Worm (Caenorhabditis elegans) whole organism, L4 larva: Measurements from ENCODE around the gene vha-7.
A peak's percentile ranks its signal among the peaks of the same experiment; 100 is the strongest.

Experiments
- F10B5.3 ChIP-seq: sonication (generic microtip); optimal IDR thresholded peaks from 2 replicates; lab custom pipeline; 2016; ENCODE audit warnings: mild to moderate bottlenecking, missing genetic modification characterization, missing compliant biosample characterization
- F26F4.8 ChIP-seq: fragments of 200-800 bp; sonication (Bioruptor generic); conservative IDR thresholded peaks from 2 replicates; pipeline ENCODE4 v1.3.6; 2022; ENCODE audit warnings: missing genetic modification characterization, missing compliant biosample characterization
- F37D6.2 ChIP-seq: sonication (generic microtip); optimal IDR thresholded peaks from 2 replicates; lab custom pipeline; 2016; ENCODE audit warnings: mild to moderate bottlenecking, missing genetic modification characterization, missing compliant biosample characterization
- Y105C5A.15 ChIP-seq: fragments of 200-800 bp; sonication (Bioruptor generic); IDR thresholded peaks from 2 replicates; pipeline ENCODE4 v1.3.6; 2022; ENCODE audit warnings: missing genetic modification characterization, missing compliant biosample characterization
- Y48G9A.11 ChIP-seq: fragments of 200-800 bp; sonication (Bioruptor generic); IDR thresholded peaks from 2 replicates; pipeline ENCODE4 v1.3.6; 2022; ENCODE audit warnings: missing genetic modification reagents, missing genetic modification characterization, missing compliant biosample characterization
- ZK337.2 ChIP-seq: fragments of 200-800 bp; sonication (Bioruptor generic); IDR thresholded peaks from 2 replicates; pipeline ENCODE4 v1.3.6; 2022; ENCODE audit warnings: missing genetic modification reagents, missing genetic modification characterization, missing compliant biosample characterization
- aly-2 ChIP-seq: sonication (generic microtip); optimal IDR thresholded peaks from 2 replicates; lab custom pipeline; 2018; ENCODE audit warnings: missing biosample characterization, missing genetic modification characterization
- ama-1 ChIP-seq: fragments of 150-350 bp; optimal IDR thresholded peaks from 2 replicates; lab custom pipeline; 2014; ENCODE audit warnings: inconsistent platforms, mixed read lengths
- arid-1 ChIP-seq: fragments of 200-800 bp; sonication (Bioruptor generic); conservative IDR thresholded peaks from 2 replicates; pipeline ENCODE4 v1.3.6; 2022; ENCODE audit warnings: missing genetic modification reagents, missing genetic modification characterization, missing compliant biosample characterization
- attf-4 ChIP-seq: sonication (generic microtip); optimal IDR thresholded peaks from 3 replicates; lab custom pipeline; 2017; ENCODE audit warnings: missing biosample characterization, missing genetic modification characterization
- ceh-28 ChIP-seq: fragments of 150-350 bp; optimal IDR thresholded peaks from 2 replicates; lab custom pipeline; 2014; ENCODE audit warnings: missing biosample characterization, missing genetic modification reagents, missing genetic modification characterization
- ceh-62 ChIP-seq: sonication (generic microtip); optimal IDR thresholded peaks from 2 replicates; lab custom pipeline; 2017; ENCODE audit warnings: missing biosample characterization, missing genetic modification characterization
- ceh-82 ChIP-seq: sonication (generic microtip); optimal IDR thresholded peaks from 2 replicates; lab custom pipeline; 2017; ENCODE audit warnings: missing biosample characterization, missing genetic modification characterization
- ces-1 ChIP-seq: fragments of 150-350 bp; sonication (generic microtip); optimal IDR thresholded peaks from 4 replicates; lab custom pipeline; 2014; ENCODE audit warnings: missing biosample characterization, missing genetic modification reagents, missing genetic modification characterization
- dmd-6 ChIP-seq: fragments of 200-800 bp; sonication (Bioruptor generic); IDR thresholded peaks from 2 replicates; pipeline ENCODE4 v1.3.6; 2022; ENCODE audit warnings: missing genetic modification reagents, missing genetic modification characterization, missing compliant biosample characterization
- dmd-9 ChIP-seq: fragments of 200-800 bp; sonication (Bioruptor generic); IDR thresholded peaks from 2 replicates; pipeline ENCODE4 v1.3.6; 2022; ENCODE audit warnings: missing genetic modification reagents, missing genetic modification characterization, missing compliant biosample characterization
- duxl-1 ChIP-seq: sonication (generic microtip); optimal IDR thresholded peaks from 2 replicates; lab custom pipeline; 2016; ENCODE audit warnings: mild to moderate bottlenecking, missing genetic modification characterization, moderate library complexity, missing compliant biosample characterization; ENCODE audit not compliant: poor library complexity
- fkh-10 ChIP-seq: fragments of 150-350 bp; optimal IDR thresholded peaks from 2 replicates; lab custom pipeline; 2014; ENCODE audit warnings: missing biosample characterization, missing genetic modification reagents, missing genetic modification characterization
- gei-8 ChIP-seq: fragments of 200-800 bp; sonication (Bioruptor generic); optimal IDR thresholded peaks from 2 replicates; lab custom pipeline; 2018; ENCODE audit warnings: mild to moderate bottlenecking, missing genetic modification characterization, missing compliant biosample characterization
- jun-1 ChIP-seq: fragments of 150-350 bp; optimal IDR thresholded peaks from 2 replicates; lab custom pipeline; 2014; ENCODE audit warnings: missing biosample characterization, missing genetic modification reagents, missing genetic modification characterization
- lim-7 ChIP-seq: fragments of 200-800 bp; sonication (Bioruptor generic); IDR thresholded peaks from 2 replicates; pipeline ENCODE4 v1.3.6; 2022; ENCODE audit warnings: missing genetic modification characterization, missing compliant biosample characterization
- lin-39 ChIP-seq: fragments of 150-350 bp; optimal IDR thresholded peaks from 2 replicates; lab custom pipeline; 2014; ENCODE audit warnings: missing biosample characterization, missing genetic modification reagents, missing genetic modification characterization
- lir-3 ChIP-seq: sonication (generic microtip); optimal IDR thresholded peaks from 2 replicates; lab custom pipeline; 2016; ENCODE audit warnings: mild to moderate bottlenecking, missing genetic modification characterization, missing compliant biosample characterization
- lsy-2 ChIP-seq, 2 experiments: fragments of 150-350 bp in 1 of 2; sonication (generic microtip) in 1 of 2; optimal IDR thresholded peaks; 2 replicates each; lab custom pipeline; 2014 to 2017; ENCODE audit warnings: missing biosample characterization in 2 of 2, missing genetic modification characterization in 2 of 2
- madf-5 ChIP-seq, 2 experiments: fragments of 200-800 bp; sonication (Bioruptor generic); IDR thresholded peaks; 2 replicates each; pipeline ENCODE4 v1.3.6; 2022; ENCODE audit warnings: missing compliant biosample characterization in 2 of 2, missing genetic modification characterization in 2 of 2
- mdl-1 ChIP-seq, 2 experiments: fragments of 150-350 bp in 1 of 2; sonication (generic microtip) in 1 of 2; optimal IDR thresholded peaks; 2 replicates each; lab custom pipeline; 2014 to 2017; ENCODE audit warnings: missing biosample characterization in 2 of 2, missing genetic modification characterization in 2 of 2
- mdt-29 ChIP-seq: fragments of 200-800 bp; sonication (Bioruptor generic); IDR thresholded peaks from 2 replicates; pipeline ENCODE4 v1.3.6; 2022; ENCODE audit warnings: missing genetic modification reagents, missing genetic modification characterization, missing compliant biosample characterization
- mep-1 ChIP-seq: fragments of 150-350 bp; sonication (generic microtip); optimal IDR thresholded peaks from 3 replicates; lab custom pipeline; 2014; ENCODE audit warnings: missing biosample characterization, missing genetic modification characterization
- mes-2 ChIP-seq: sonication (generic microtip); optimal IDR thresholded peaks from 2 replicates; lab custom pipeline; 2016; ENCODE audit warnings: missing genotype, mild to moderate bottlenecking, missing genetic modification characterization, missing compliant biosample characterization; ENCODE audit not compliant: poor library complexity, severe bottlenecking
- mxl-2 ChIP-seq: fragments of 200-800 bp; sonication (Bioruptor generic); conservative IDR thresholded peaks from 2 replicates; pipeline ENCODE4 v1.3.6; 2022; ENCODE audit warnings: missing genetic modification reagents, missing genetic modification characterization, missing compliant biosample characterization
- mxl-3 ChIP-seq: fragments of 200-800 bp; sonication (Bioruptor generic); optimal IDR thresholded peaks from 2 replicates; lab custom pipeline; 2018; ENCODE audit warnings: mild to moderate bottlenecking, missing genetic modification characterization, missing compliant biosample characterization
- nhr-10 ChIP-seq: fragments of 150-350 bp; optimal IDR thresholded peaks from 2 replicates; lab custom pipeline; 2014; ENCODE audit warnings: missing biosample characterization, missing genetic modification characterization
- nhr-102 ChIP-seq: sonication (generic microtip); optimal IDR thresholded peaks from 2 replicates; lab custom pipeline; 2016; ENCODE audit warnings: mild to moderate bottlenecking, missing genetic modification characterization, moderate library complexity, missing compliant biosample characterization
- nhr-11 ChIP-seq: fragments of 150-350 bp; optimal IDR thresholded peaks from 2 replicates; lab custom pipeline; 2014; ENCODE audit warnings: missing biosample characterization, missing genetic modification characterization
- nhr-111 ChIP-seq: fragments of 200-800 bp; sonication (Bioruptor generic); optimal IDR thresholded peaks from 2 replicates; lab custom pipeline; 2018; ENCODE audit warnings: mild to moderate bottlenecking, missing genetic modification characterization, missing compliant biosample characterization
- nhr-237 ChIP-seq: sonication (generic microtip); optimal IDR thresholded peaks from 2 replicates; lab custom pipeline; 2017; ENCODE audit warnings: missing biosample characterization, missing genetic modification characterization
- nhr-25 ChIP-seq: sonication (generic microtip); optimal IDR thresholded peaks from 2 replicates; lab custom pipeline; 2017; ENCODE audit warnings: missing genetic modification characterization, mild to moderate bottlenecking, missing compliant biosample characterization, antibody characterized with exemption, moderate library complexity, borderline replicate concordance; ENCODE audit not compliant: insufficient read depth
- nhr-28 ChIP-seq: fragments of 150-350 bp; optimal IDR thresholded peaks from 2 replicates; lab custom pipeline; 2014; ENCODE audit warnings: missing biosample characterization, missing genetic modification characterization
- nhr-41 ChIP-seq: fragments of 200-800 bp; sonication (Bioruptor generic); IDR thresholded peaks from 2 replicates; pipeline ENCODE4 v1.3.6; 2022; ENCODE audit warnings: missing genetic modification reagents, missing genetic modification characterization, missing compliant biosample characterization
- nhr-48 ChIP-seq: sonication (generic microtip); optimal IDR thresholded peaks from 2 replicates; lab custom pipeline; 2016; ENCODE audit warnings: mild to moderate bottlenecking, missing genetic modification characterization, missing compliant biosample characterization
- rbr-2 ChIP-seq: sonication (generic microtip); optimal IDR thresholded peaks from 2 replicates; lab custom pipeline; 2016; ENCODE audit warnings: missing genotype, missing genetic modification characterization, missing compliant biosample characterization
- skn-1 ChIP-seq: fragments of 150-350 bp; optimal IDR thresholded peaks from 2 replicates; lab custom pipeline; 2014; ENCODE audit warnings: missing biosample characterization, missing genetic modification characterization
- spr-1 ChIP-seq: sonication (generic microtip); optimal IDR thresholded peaks from 2 replicates; lab custom pipeline; 2016; ENCODE audit warnings: mild to moderate bottlenecking, missing genetic modification characterization, missing compliant biosample characterization
- unc-130 ChIP-seq: sonication (generic microtip); optimal IDR thresholded peaks from 2 replicates; lab custom pipeline; 2016; ENCODE audit warnings: missing genetic modification reagents, missing genetic modification characterization, missing compliant biosample characterization
- unc-39 ChIP-seq: sonication (generic microtip); optimal IDR thresholded peaks from 2 replicates; lab custom pipeline; 2017; ENCODE audit warnings: missing biosample characterization, missing genetic modification characterization
- unc-62 ChIP-seq, 3 experiments: fragments of 150-350 bp in 1 of 3; sonication (generic microtip); optimal IDR thresholded peaks in 2 of 3; peaks in 1 of 3; 1 replicate in 1 of 3; 2 replicates in 2 of 3; lab custom pipeline; 2014 to 2017; ENCODE audit warnings: missing biosample characterization in 3 of 3, missing genetic modification characterization in 3 of 3, missing genetic modification reagents in 3 of 3, missing genotype in 1 of 3
- vab-7 ChIP-seq: fragments of 200-800 bp; sonication (Bioruptor generic); IDR thresholded peaks from 2 replicates; pipeline ENCODE4 v1.3.6; 2022; ENCODE audit warnings: missing genetic modification reagents, missing genetic modification characterization, missing compliant biosample characterization
- zag-1 ChIP-seq: fragments of 150-350 bp; optimal IDR thresholded peaks from 2 replicates; lab custom pipeline; 2014; ENCODE audit warnings: missing biosample characterization, missing genetic modification characterization
- zfp-3 ChIP-seq: fragments of 200-800 bp; sonication (Bioruptor generic); conservative IDR thresholded peaks from 2 replicates; pipeline ENCODE4 v1.3.6; 2022; ENCODE audit warnings: missing genetic modification reagents, missing genetic modification characterization, missing compliant biosample characterization
- ztf-11 ChIP-seq: fragments of 150-350 bp; optimal IDR thresholded peaks from 2 replicates; lab custom pipeline; 2014; ENCODE audit warnings: missing biosample characterization, missing genetic modification characterization

The vha-7 gene

DNA sequence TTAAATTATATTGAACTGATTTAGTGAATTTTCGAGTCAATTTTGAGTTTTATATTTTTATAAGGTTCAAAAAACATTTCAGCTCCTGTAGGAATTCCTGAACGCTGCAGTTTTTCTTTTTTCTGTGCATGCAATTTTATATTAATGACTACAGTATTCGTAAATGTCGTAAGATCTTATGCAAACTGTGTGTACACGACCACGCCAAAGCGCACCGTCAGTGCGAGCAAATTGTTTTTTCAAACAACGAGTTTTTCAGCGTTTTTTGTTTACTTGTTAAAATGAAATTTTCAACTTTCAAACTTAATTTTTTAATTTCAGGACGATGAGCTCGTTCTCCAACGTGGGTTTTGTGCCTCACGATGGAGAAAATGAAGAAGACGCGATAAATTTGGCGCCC lies at the start of gene vha-7:
Gene vha-7, plus strand, starts transcription at position 326 of the 400 bp plus-strand sequence.
- TF ChIP-seq lin-39 (tag; lab: Kevin White, UChicago) (no peak), ceh-28 (no peak), lim-7 (GFP tag; lab: Robert Waterston, UW) (no peak), madf-5 (GFP tag; IDR thresholded peaks at IDR 0.05; lab: Robert Waterston, UW) (no peak), jun-1 (tag; lab: Kevin White, UChicago) (no peak), duxl-1 (tag; lab: Kevin White, UChicago) (no peak), mxl-2 (GFP tag; lab: Robert Waterston, UW) (no peak), nhr-111 (no peak), Y48G9A.11 (no peak), zag-1 (tag; lab: Kevin White, UChicago) (no peak), nhr-48 (tag; lab: Kevin White, UChicago) (no peak), spr-1 (tag; lab: Kevin White, UChicago) (no peak), nhr-237 (tag; lab: Kevin White, UChicago) (no peak), unc-130 (GFP tag; lab: Kevin White, UChicago) (no peak), Y105C5A.15 (GFP tag; lab: Robert Waterston, UW) (no peak), F26F4.8 (no peak), ceh-62 (tag; lab: Kevin White, UChicago) (no peak), nhr-102 (tag; lab: Kevin White, UChicago) (no peak)
- TF ChIP-seq, all 104 proteins: peak for 0

DNA sequence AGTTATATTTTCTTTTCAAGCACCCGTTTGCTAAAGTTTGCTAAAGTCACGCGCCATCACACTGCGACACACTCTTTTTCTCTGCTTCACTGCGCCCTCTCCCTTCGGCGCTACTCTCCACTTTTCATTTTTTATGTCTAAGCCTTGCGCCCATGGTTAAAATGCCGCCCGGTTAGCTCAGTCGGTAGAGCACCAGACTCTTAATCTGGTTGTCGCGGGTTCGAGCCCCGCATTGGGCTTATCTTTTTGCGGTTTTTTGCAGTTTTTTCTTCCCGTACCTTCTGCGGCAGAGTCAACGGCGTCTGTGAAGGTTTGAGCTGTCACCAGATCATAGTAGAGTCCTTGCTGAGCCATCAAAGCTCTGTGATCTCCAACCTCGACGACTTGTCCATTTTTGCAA lies 45.7 kb upstream of the vha-7 start:
- TF ChIP-seq dmd-6 (GFP tag; lab: Robert Waterston, UW) (peak; percentile 79), arid-1 (peak; percentile 87), lin-39 (tag; lab: Kevin White, UChicago) (no peak), nhr-28 (tag; lab: Kevin White, UChicago) (peak; percentile 34), ama-1 (lab: Kevin White, UChicago) (no peak), mes-2 (peak; percentile 85), mdt-29 (peak; percentile 80; the same call in 1 of the 2 replicates), zfp-3 (GFP tag; lab: Robert Waterston, UW) (no peak), unc-39 (tag; lab: Kevin White, UChicago) (no peak), fkh-10 (GFP tag; lab: Kevin White, UChicago) (peak; percentile 26), attf-4 (tag; lab: Kevin White, UChicago) (no peak), mxl-3 (peak; percentile 46), nhr-48 (tag; lab: Kevin White, UChicago) (peak; percentile 50), mdl-1 (tag; optimal IDR thresholded peaks at IDR 0.05; lab: Kevin White, UChicago) (peak in 1 of 2 experiments; percentile 80), lsy-2 (tag; optimal IDR thresholded peaks at IDR 0.05; lab: Kevin White, UChicago) (no peak), nhr-11 (tag; lab: Kevin White, UChicago) (peak; percentile 22), jun-1 (tag; lab: Kevin White, UChicago) (no peak), ztf-11 (no peak), nhr-25 (tag; lab: Kevin White, UChicago) (no peak), ceh-82 (tag; lab: Kevin White, UChicago) (no peak), ZK337.2 (peak; percentile 37; the same call in 1 of the 2 replicates), gei-8 (GFP tag; lab: Kevin White, UChicago) (peak; percentile 41), mep-1 (peak; percentile 75), unc-62 (GFP tag; optimal IDR thresholded peaks at IDR 0.05 in 1 of 2; lab: Kevin White, UChicago) (no peak), unc-62 (tag; optimal IDR thresholded peaks at IDR 0.05; lab: Kevin White, UChicago) (no peak), mxl-2 (GFP tag; lab: Robert Waterston, UW) (peak; percentile 62), lir-3 (peak; percentile 13), aly-2 (no peak), nhr-10 (tag; lab: Kevin White, UChicago) (no peak), dmd-9 (GFP tag; lab: Robert Waterston, UW) (peak; percentile 84), skn-1 (tag; lab: Kevin White, UChicago) (no peak), F37D6.2 (tag; lab: Kevin White, UChicago) (peak; percentile 47), rbr-2 (tag; lab: Kevin White, UChicago) (peak; percentile 83), ces-1 (GFP tag; lab: Kevin White, UChicago) (no peak), nhr-41 (no peak), vab-7 (GFP tag; lab: Robert Waterston, UW) (peak; percentile 93), F10B5.3 (tag; lab: Kevin White, UChicago) (peak; percentile 35)
